Worm (Caenorhabditis elegans): ENCODE results near the gene irld-50.

- TF ChIP-seq rcor-1 (GFP tag; IDR thresholded peaks at IDR 0.05) (no peak), madf-6 (GFP tag; IDR thresholded peaks at IDR 0.05) (no peak), attf-6 (GFP tag; IDR thresholded peaks at IDR 0.05) (no peak), mxl-1 (tag; optimal IDR thresholded peaks at IDR 0.05) (no peak), unc-62 (GFP tag; optimal IDR thresholded peaks at IDR 0.05) (no peak), nfyb-1 (GFP tag; IDR thresholded peaks at IDR 0.05) (no peak), ZK185.1 (tag; optimal IDR thresholded peaks at IDR 0.05; ENCODE audit: poor library complexity, severe bottlenecking) (no peak)
These were observed 8.8 kb upstream of the irld-50 start, which contains the start of gene irld-51 for ce11 chrII:2952629-2953028.

All from whole organism, young adult.